Fruit fly (Drosophila melanogaster) S2 (cell line): ENCODE results near the gene CecA1.

Experiments
- CG8478 ChIP-seq: fragments of >200 bp; optimal IDR thresholded peaks from 2 replicates; lab custom pipeline; 2018
- CTCF ChIP-seq, 2 experiments: fragments of >200 bp; optimal IDR thresholded peaks; 2 replicates each; lab custom pipeline; 2018

DNA sequence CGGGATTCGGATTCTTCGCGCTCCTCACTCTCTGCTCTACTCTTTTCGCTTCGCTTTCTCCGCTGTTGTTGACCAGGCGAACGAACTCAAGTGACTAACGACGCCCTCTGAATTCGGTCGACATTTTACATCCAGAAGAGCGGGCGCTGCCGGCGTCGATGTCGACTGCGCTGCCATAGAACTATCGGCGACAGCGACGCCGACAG is 7.9 kb upstream of the CecA1 start, which contains the start of gene CG9743:
- no peak for TF ChIP-seq CG8478 (lab: Kevin White, UChicago)
- TF ChIP-seq CTCF (optimal IDR thresholded peaks at IDR 0.05; lab: Kevin White, UChicago) = no peak
